Fruit fly (Drosophila melanogaster) whole organism, embryonic: ENCODE results near the gene CG14194.

Source experiments
- ATbp ChIP-seq: fragments of 200-800 bp; sonication (Bioruptor generic); optimal IDR thresholded peaks from 2 replicates; lab custom pipeline; 2017; ENCODE audit warnings: missing biosample characterization, mild to moderate bottlenecking, missing genetic modification characterization, missing genetic modification reagents
- Blimp-1 ChIP-seq: fragments of 200-800 bp; sonication (Bioruptor generic); optimal IDR thresholded peaks from 3 replicates; lab custom pipeline; 2018; ENCODE audit warnings: missing biosample characterization, missing genetic modification characterization, mild to moderate bottlenecking, moderate library complexity, missing genetic modification reagents
- CG10274 ChIP-seq: fragments of 200-800 bp; sonication (Bioruptor generic); optimal IDR thresholded peaks from 3 replicates; lab custom pipeline; 2017; ENCODE audit warnings: missing biosample characterization, mild to moderate bottlenecking, missing genetic modification characterization
- CG11093 ChIP-seq: fragments of 200-800 bp; sonication (Bioruptor generic); IDR thresholded peaks from 3 replicates; pipeline ENCODE4 v1.3.6; 2022; ENCODE audit warnings: missing biosample characterization, missing genetic modification characterization
- CG11695 ChIP-seq: fragments of 200-800 bp; sonication (Bioruptor generic); IDR thresholded peaks from 3 replicates; pipeline ENCODE4 v1.3.6; 2022; ENCODE audit warnings: missing biosample characterization, missing genetic modification characterization
- CG15073 ChIP-seq: fragments of 200-800 bp; sonication (Bioruptor generic); optimal IDR thresholded peaks from 2 replicates; lab custom pipeline; 2016; ENCODE audit warnings: missing biosample characterization, missing genetic modification characterization
- CG15601 ChIP-seq: fragments of 200-800 bp; sonication (Bioruptor generic); optimal IDR thresholded peaks from 3 replicates; lab custom pipeline; 2019; ENCODE audit warnings: missing biosample characterization, mild to moderate bottlenecking, missing genetic modification characterization, moderate library complexity
- CG1647 ChIP-seq: fragments of 200-800 bp; sonication (Bioruptor generic); optimal IDR thresholded peaks from 3 replicates; lab custom pipeline; 2016; ENCODE audit warnings: missing biosample characterization, missing genetic modification characterization
- CG17186 ChIP-seq: fragments of 200-800 bp; sonication (Bioruptor generic); optimal IDR thresholded peaks from 3 replicates; lab custom pipeline; 2017; ENCODE audit warnings: missing biosample characterization, missing genetic modification reagents, missing genetic modification characterization
- CG2116 ChIP-seq: fragments of 200-800 bp; sonication (Bioruptor generic); optimal IDR thresholded peaks from 3 replicates; lab custom pipeline; 2018; ENCODE audit warnings: missing biosample characterization, mild to moderate bottlenecking, missing genetic modification characterization
- CG33557 ChIP-seq: fragments of 200-800 bp; sonication (Bioruptor generic); optimal IDR thresholded peaks from 2 replicates; lab custom pipeline; 2019; ENCODE audit warnings: missing biosample characterization, mild to moderate bottlenecking, missing genetic modification characterization, moderate library complexity
- CG34376 ChIP-seq: fragments of 200-800 bp; sonication (Bioruptor generic); optimal IDR thresholded peaks from 2 replicates; lab custom pipeline; 2018; ENCODE audit warnings: missing biosample characterization, mild to moderate bottlenecking, missing genetic modification characterization
- CG34422 ChIP-seq: fragments of 200-800 bp; sonication (Bioruptor generic); IDR thresholded peaks from 3 replicates; pipeline ENCODE4 v1.3.6; 2022; ENCODE audit warnings: missing biosample characterization, missing genetic modification characterization
- CG4707 ChIP-seq: fragments of 200-800 bp; sonication (Bioruptor generic); optimal IDR thresholded peaks from 2 replicates; lab custom pipeline; 2018; ENCODE audit warnings: missing biosample characterization, mild to moderate bottlenecking, missing genetic modification characterization, moderate library complexity
- CG5180 ChIP-seq: fragments of 200-800 bp; sonication (Bioruptor generic); optimal IDR thresholded peaks from 3 replicates; lab custom pipeline; 2017; ENCODE audit warnings: missing biosample characterization, missing genetic modification characterization, mild to moderate bottlenecking, moderate library complexity, missing genetic modification reagents
- CG7839 ChIP-seq: fragments of 200-800 bp; sonication (Bioruptor generic); optimal IDR thresholded peaks from 3 replicates; lab custom pipeline; 2018; ENCODE audit warnings: missing biosample characterization, mild to moderate bottlenecking, missing genetic modification characterization, moderate library complexity
- CG7987 ChIP-seq: fragments of 200-800 bp; sonication (Bioruptor generic); optimal IDR thresholded peaks from 2 replicates; lab custom pipeline; 2018; ENCODE audit warnings: missing biosample characterization, mild to moderate bottlenecking, missing genetic modification characterization, moderate library complexity
- CG8281 ChIP-seq: fragments of 200-800 bp; sonication (Bioruptor generic); optimal IDR thresholded peaks from 2 replicates; lab custom pipeline; 2018; ENCODE audit warnings: missing biosample characterization, mild to moderate bottlenecking, missing genetic modification characterization, moderate library complexity
- CG8944 ChIP-seq: fragments of 200-800 bp; sonication (Bioruptor generic); optimal IDR thresholded peaks from 3 replicates; lab custom pipeline; 2016; ENCODE audit warnings: missing biosample characterization, missing genetic modification characterization
- Dad ChIP-seq: fragments of 200-800 bp; sonication (Bioruptor generic); optimal IDR thresholded peaks from 3 replicates; lab custom pipeline; 2016; ENCODE audit warnings: missing biosample characterization, missing genetic modification characterization
- Deaf1 ChIP-seq: fragments of 200-800 bp; optimal IDR thresholded peaks from 3 replicates; lab custom pipeline; 2019; ENCODE audit warnings: missing biosample characterization, mild to moderate bottlenecking, missing genetic modification characterization, moderate library complexity
- E2f1 ChIP-seq: fragments of 200-800 bp; sonication (Bioruptor generic); IDR thresholded peaks from 2 replicates; pipeline ENCODE4 v1.3.6; 2022; ENCODE audit warnings: missing biosample characterization, missing genetic modification characterization
- H2.0 ChIP-seq: fragments of 200-800 bp; sonication (Bioruptor generic); IDR thresholded peaks from 2 replicates; pipeline ENCODE4 v1.3.6; 2022; ENCODE audit warnings: missing biosample characterization, missing genetic modification characterization
- HLHmδ ChIP-seq: fragments of 200-800 bp; sonication (Bioruptor generic); optimal IDR thresholded peaks from 2 replicates; lab custom pipeline; 2018; ENCODE audit warnings: missing biosample characterization, mild to moderate bottlenecking, missing genetic modification characterization, moderate library complexity
- Hmr ChIP-seq: fragments of 200-800 bp; sonication (Bioruptor generic); optimal IDR thresholded peaks from 3 replicates; lab custom pipeline; 2017; ENCODE audit warnings: mild to moderate bottlenecking, missing biosample characterization, missing genetic modification reagents, missing genetic modification characterization
- Hr3 ChIP-seq: fragments of 200-800 bp; sonication (Bioruptor generic); optimal IDR thresholded peaks from 3 replicates; lab custom pipeline; 2016; ENCODE audit warnings: missing biosample characterization, missing genetic modification characterization
- Oaz ChIP-seq: fragments of 200-800 bp; sonication (Bioruptor generic); IDR thresholded peaks from 2 replicates; pipeline ENCODE4 v1.3.6; 2022; ENCODE audit warnings: missing biosample characterization, missing genetic modification characterization
- Oli ChIP-seq: fragments of 200-800 bp; sonication (Bioruptor generic); optimal IDR thresholded peaks from 2 replicates; lab custom pipeline; 2018; ENCODE audit warnings: missing biosample characterization, mild to moderate bottlenecking, missing genetic modification characterization, moderate library complexity
- Ptx1 ChIP-seq: fragments of 200-800 bp; sonication (Bioruptor generic); IDR thresholded peaks from 2 replicates; pipeline ENCODE4 v1.3.6; 2022; ENCODE audit warnings: missing biosample characterization, missing genetic modification characterization
- Sry-β ChIP-seq: fragments of 200-800 bp; sonication (Bioruptor generic); optimal IDR thresholded peaks from 2 replicates; lab custom pipeline; 2018; ENCODE audit warnings: missing biosample characterization, mild to moderate bottlenecking, missing genetic modification characterization, moderate library complexity
- TFAM ChIP-seq: fragments of 200-800 bp; sonication (Bioruptor generic); optimal IDR thresholded peaks from 2 replicates; lab custom pipeline; 2017; ENCODE audit warnings: missing biosample characterization, missing genetic modification characterization, inconsistent platforms
- Taf1 ChIP-seq: fragments of 200-800 bp; sonication (Bioruptor generic); IDR thresholded peaks from 2 replicates; pipeline ENCODE4 v1.3.6; 2022; ENCODE audit warnings: missing biosample characterization, missing genetic modification characterization
- gfzf ChIP-seq: fragments of 200-800 bp; sonication (Bioruptor generic); optimal IDR thresholded peaks from 2 replicates; lab custom pipeline; 2016; ENCODE audit warnings: missing biosample characterization, mild to moderate bottlenecking, missing genetic modification characterization, moderate library complexity
- gro ChIP-seq: fragments of 200-800 bp; sonication (Bioruptor generic); optimal IDR thresholded peaks from 2 replicates; lab custom pipeline; 2016; ENCODE audit warnings: missing biosample characterization, missing genetic modification characterization
- ken ChIP-seq: fragments of 200-800 bp; sonication (Bioruptor generic); IDR thresholded peaks from 3 replicates; pipeline ENCODE4 v1.3.6; 2022; ENCODE audit warnings: missing biosample characterization, missing genetic modification characterization
- pfk ChIP-seq: fragments of 200-800 bp; sonication (Bioruptor generic); optimal IDR thresholded peaks from 2 replicates; lab custom pipeline; 2018; ENCODE audit warnings: missing biosample characterization, mild to moderate bottlenecking, missing genetic modification characterization, moderate library complexity
- prd ChIP-seq, 3 experiments: fragments of >200 bp in 2 of 3; fragments of 200-800 bp in 1 of 3; sonication (Bioruptor generic) in 1 of 3; optimal IDR thresholded peaks in 2 of 3; IDR thresholded peaks in 1 of 3; 2 replicates in 2 of 3; 3 replicates in 1 of 3; pipeline versions ENCODE4 v1.3.6 to Lab custom; 2017 to 2022; ENCODE audit warnings: missing biosample characterization in 1 of 3, missing genetic modification characterization in 1 of 3
- row ChIP-seq: fragments of 200-800 bp; sonication (Bioruptor generic); IDR thresholded peaks from 3 replicates; pipeline ENCODE4 v1.3.6; 2022; ENCODE audit warnings: missing biosample characterization, missing genetic modification characterization
- salm ChIP-seq: fragments of 200-800 bp; sonication (Bioruptor generic); optimal IDR thresholded peaks from 2 replicates; lab custom pipeline; 2018; ENCODE audit warnings: missing biosample characterization, mild to moderate bottlenecking, missing genetic modification characterization
- schlank ChIP-seq: fragments of 200-800 bp; sonication (Bioruptor generic); optimal IDR thresholded peaks from 2 replicates; lab custom pipeline; 2018; ENCODE audit warnings: missing biosample characterization, mild to moderate bottlenecking, missing genetic modification characterization
- ssp ChIP-seq: fragments of 200-800 bp; sonication (Bioruptor generic); IDR thresholded peaks from 2 replicates; pipeline ENCODE4 v1.3.6; 2022; ENCODE audit warnings: missing biosample characterization, missing genetic modification characterization
- toy ChIP-seq: fragments of 200-800 bp; sonication (Bioruptor generic); IDR thresholded peaks from 2 replicates; pipeline ENCODE4 v1.3.6; 2022; ENCODE audit warnings: missing biosample characterization, missing genetic modification characterization
- trh ChIP-seq: fragments of 200-800 bp; sonication (Bioruptor generic); optimal IDR thresholded peaks from 2 replicates; lab custom pipeline; 2016; ENCODE audit warnings: missing biosample characterization, missing genetic modification characterization
- tup ChIP-seq: fragments of 200-800 bp; sonication (Bioruptor generic); optimal IDR thresholded peaks from 2 replicates; lab custom pipeline; 2016; ENCODE audit warnings: missing biosample characterization, mild to moderate bottlenecking, missing genetic modification characterization, moderate library complexity
- twi ChIP-seq: fragments of 200-800 bp; optimal IDR thresholded peaks from 2 replicates; lab custom pipeline; 2019; ENCODE audit warnings: missing biosample characterization, mild to moderate bottlenecking, missing genetic modification characterization, moderate library complexity
- zen ChIP-seq: fragments of 200-800 bp; sonication (Bioruptor generic); optimal IDR thresholded peaks from 3 replicates; lab custom pipeline; 2018; ENCODE audit warnings: missing biosample characterization, mild to moderate bottlenecking, missing genetic modification characterization, moderate library complexity

CG14194 gene

DNA sequence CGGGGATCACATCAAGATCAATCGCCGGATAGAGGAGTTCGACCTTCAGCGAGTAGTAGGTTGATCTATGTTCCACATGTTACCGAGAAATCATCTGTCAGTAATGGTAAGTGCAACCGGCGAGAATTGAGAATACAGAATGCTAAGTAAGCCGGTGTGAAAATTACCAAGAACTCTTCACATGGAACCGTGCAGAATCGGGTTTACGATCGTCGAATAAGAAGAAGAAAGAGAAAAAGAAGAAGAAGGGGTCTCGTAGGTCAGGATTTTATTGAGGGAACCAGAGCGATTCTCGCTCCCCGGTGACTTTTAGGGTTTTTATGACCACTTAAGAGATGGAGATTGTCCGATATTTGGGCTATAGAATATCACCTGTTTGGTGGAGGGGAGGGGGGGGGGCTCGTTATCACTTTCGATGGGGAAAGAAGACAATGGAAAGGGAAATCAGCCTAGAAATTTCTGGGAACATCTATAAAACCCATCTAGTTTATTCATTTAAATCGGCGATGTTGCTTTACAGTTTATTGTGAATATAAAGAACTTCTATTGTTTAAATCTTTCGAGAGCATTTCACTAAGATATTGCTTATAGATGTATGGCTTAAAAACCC lies 27.7 kb downstream of the CG14194 start (continued):
- no peak for TF ChIP-seq CG15601 (tag; lab: Kevin White, UChicago)
- TF ChIP-seq CG8281: no peak
- TF ChIP-seq Taf1 (GFP tag; lab: Robert Waterston, UW): no peak
- no peak for TF ChIP-seq HLHmδ (GFP tag; lab: Kevin White, UChicago)
- TF ChIP-seq CG17186 (GFP tag; lab: Kevin White, UChicago): no peak
- no peak for TF ChIP-seq CG1647 (GFP tag; lab: Kevin White, UChicago)
- no peak for TF ChIP-seq CG4707 (GFP tag; lab: Kevin White, UChicago)
- TF ChIP-seq twi (tag; lab: Kevin White, UChicago): peak; percentile 34
- TF ChIP-seq ssp (GFP tag; lab: Robert Waterston, UW): no peak
- TF ChIP-seq CG11093 (GFP tag; lab: Robert Waterston, UW): no peak
- TF ChIP-seq Sry-β (GFP tag; lab: Kevin White, UChicago): no peak
- peak; percentile 97 for TF ChIP-seq Blimp-1 (GFP tag; lab: Kevin White, UChicago)
- no peak for TF ChIP-seq Oaz
- TF ChIP-seq zen (tag; lab: Kevin White, UChicago): peak; percentile 55
- no peak for TF ChIP-seq CG7839 (tag; lab: Kevin White, UChicago)

DNA sequence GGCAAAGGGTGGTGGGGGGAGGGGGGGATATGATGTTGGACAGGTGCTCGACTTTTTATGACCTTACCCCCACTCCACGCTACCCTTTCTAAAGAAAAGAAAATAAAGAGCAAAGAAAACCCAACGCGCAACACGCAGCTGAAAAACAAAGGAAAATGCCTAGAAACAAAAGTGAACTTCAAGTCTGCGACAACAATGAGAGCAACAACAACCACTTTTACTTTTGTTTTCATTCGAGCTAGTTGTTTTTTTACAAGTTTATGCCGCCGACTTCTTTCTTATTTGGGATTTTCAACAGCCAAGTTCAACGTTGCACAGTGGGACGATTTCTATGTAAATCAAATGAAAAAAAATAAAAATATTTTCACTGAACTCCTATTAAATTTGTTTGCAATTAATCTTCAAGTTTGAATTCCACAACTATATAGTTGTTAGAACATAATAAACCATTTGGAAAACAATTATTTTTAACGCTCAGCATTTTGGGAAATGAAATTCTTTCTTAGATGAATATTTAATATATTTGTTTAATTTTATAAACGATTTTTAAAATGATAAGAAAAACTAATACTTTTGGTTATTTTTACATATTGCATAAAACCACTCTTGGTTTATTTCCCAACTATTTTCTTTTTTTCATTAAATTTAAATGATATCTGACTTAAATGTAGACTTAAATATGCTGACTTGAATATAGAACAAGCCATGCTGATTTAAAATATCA lies 31.4 kb downstream of the CG14194 start:
- TF ChIP-seq gro: no peak
- no peak for TF ChIP-seq trh (GFP tag; lab: Kevin White, UChicago)
- TF ChIP-seq CG34376 (GFP tag; lab: Kevin White, UChicago): no peak
- TF ChIP-seq CG11695: no peak
- TF ChIP-seq Hr3 (GFP tag; lab: Kevin White, UChicago): peak; percentile 37
- TF ChIP-seq TFAM (GFP tag; lab: Kevin White, UChicago): no peak
- no peak for TF ChIP-seq H2.0 (GFP tag; lab: Robert Waterston, UW)
- no peak for TF ChIP-seq gfzf (GFP tag; lab: Kevin White, UChicago)
- TF ChIP-seq E2f1 (GFP tag; lab: Robert Waterston, UW): no peak
- TF ChIP-seq toy (GFP tag; lab: Robert Waterston, UW): no peak
- no peak for TF ChIP-seq CG8944 (GFP tag; lab: Kevin White, UChicago)
- no peak for TF ChIP-seq Dad (GFP tag; lab: Kevin White, UChicago)
- TF ChIP-seq Hmr: peak; percentile 28
- no peak for TF ChIP-seq Deaf1 (tag; lab: Kevin White, UChicago)
- TF ChIP-seq CG2116 (GFP tag; lab: Kevin White, UChicago): peak; percentile 7
- no peak for TF ChIP-seq salm (tag; lab: Kevin White, UChicago)
- peak; percentile 30; the same call in 1 of the 3 replicates for TF ChIP-seq row (GFP tag; lab: Robert Waterston, UW)
- peak; percentile 56 for TF ChIP-seq Oli (tag; lab: Kevin White, UChicago)
- no peak for TF ChIP-seq CG7987 (GFP tag; lab: Kevin White, UChicago)
- TF ChIP-seq zen (tag; lab: Kevin White, UChicago): no peak
- TF ChIP-seq ATbp (GFP tag; lab: Kevin White, UChicago): peak; percentile 8
- peak; percentile 20 for TF ChIP-seq CG15601 (tag; lab: Kevin White, UChicago)
- no peak for TF ChIP-seq twi (tag; lab: Kevin White, UChicago)
- no peak for TF ChIP-seq Ptx1 (GFP tag; lab: Robert Waterston, UW)
- no peak for TF ChIP-seq schlank
- no peak for TF ChIP-seq CG34422 (GFP tag; lab: Robert Waterston, UW)
- TF ChIP-seq ken (GFP tag; lab: Robert Waterston, UW): no peak
- no peak for TF ChIP-seq pfk (GFP tag; lab: Kevin White, UChicago)
- TF ChIP-seq CG15073 (GFP tag; lab: Kevin White, UChicago): no peak
- TF ChIP-seq CG5180: no peak
- no peak for TF ChIP-seq CG10274 (GFP tag; lab: Kevin White, UChicago)
- TF ChIP-seq CG33557 (GFP tag; lab: Kevin White, UChicago): no peak
- TF ChIP-seq prd (optimal IDR thresholded peaks at IDR 0.05; lab: Kevin White, UChicago): no peak
- no peak; the same call in 2 of the 3 replicates for TF ChIP-seq prd (GFP tag; IDR thresholded peaks at IDR 0.05; lab: Robert Waterston, UW)
- TF ChIP-seq tup (GFP tag; lab: Kevin White, UChicago): no peak
